Fruit fly (Drosophila melanogaster): ENCODE data around the gene Ufd1.

- TF ChIP-seq CG8478 (optimal IDR thresholded peaks at IDR 0.05), result no peak
- no peak for TF ChIP-seq CTCF (optimal IDR thresholded peaks at IDR 0.05)
Measured at dm6 chr3L:11083605-11084004, 39.4 kb downstream of the Ufd1 start.
